Worm (Caenorhabditis elegans) whole organism, L3 larva: ENCODE measurements around the gene vab-8.

Experiments
- aly-2 ChIP-seq: fragments of 150-350 bp; optimal IDR thresholded peaks from 2 replicates; lab custom pipeline; 2014; ENCODE audit warnings: missing biosample characterization, missing genetic modification characterization
- ztf-11 ChIP-seq: fragments of 150-350 bp; optimal IDR thresholded peaks from 2 replicates; lab custom pipeline; 2014; ENCODE audit warnings: missing biosample characterization, missing genetic modification characterization

DNA sequence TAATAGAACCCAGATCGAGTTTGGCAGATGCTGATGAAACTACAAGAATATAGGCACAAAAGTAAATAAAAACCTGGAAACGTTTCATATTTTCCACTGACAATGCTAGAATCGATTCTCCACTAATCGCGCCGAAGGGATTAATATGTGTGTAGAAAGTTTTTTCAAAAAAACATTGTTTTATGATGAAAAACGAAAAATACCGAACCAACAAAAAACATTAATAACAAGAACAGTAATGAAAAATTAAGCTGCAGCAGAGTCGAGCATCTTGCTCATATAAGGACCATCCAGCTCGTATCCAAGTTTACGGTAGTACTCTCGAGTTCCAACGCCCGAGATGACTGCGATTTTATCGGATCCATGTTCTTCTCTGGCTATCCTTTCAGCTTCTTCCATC lies 33.8 kb upstream of the vab-8 start, which contains the start of gene clec-224:
- TF ChIP-seq ztf-11: no peak
- no peak for TF ChIP-seq aly-2 (tag; lab: Kevin White, UChicago)
